Worm (Caenorhabditis elegans): ENCODE data around the gene srd-32.

DNA sequence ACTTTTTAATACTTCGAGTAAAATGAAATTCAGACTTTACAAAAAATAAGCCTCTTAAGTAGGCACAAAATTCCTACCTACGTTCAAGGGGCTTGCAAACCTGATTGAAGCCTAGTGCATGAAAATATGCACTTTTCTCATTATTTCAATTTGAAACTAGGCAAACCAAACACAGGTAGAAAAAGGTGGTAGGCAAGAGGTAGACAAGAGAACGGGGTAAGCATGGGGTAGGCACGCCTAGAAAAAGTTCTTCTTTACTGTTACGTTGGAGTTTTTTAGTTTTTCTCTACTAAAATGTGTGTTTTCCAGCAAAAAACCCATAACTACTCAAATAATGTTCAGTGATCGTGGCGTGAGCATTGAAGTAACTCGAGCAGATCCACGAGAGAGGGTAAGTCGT is 14.3 kb upstream of the srd-32 start, which contains the start of gene nex-4:
- TF ChIP-seq W03F9.2 (tag; optimal IDR thresholded peaks at IDR 0.05) (no peak), dao-5 (tag; optimal IDR thresholded peaks at IDR 0.05) (no peak), him-1 (tag; optimal IDR thresholded peaks at IDR 0.05) (no peak)

Measured in whole organism, L4/young adult.